Fruit fly (Drosophila melanogaster): ENCODE results near the gene CG14151.

The CG14151 gene

dm6 chr3L:10660744-10661589 lies 32.7 kb upstream of the CG14151 start, which contains the start of the genes CG32066 and CG8003 (continued):
- peak; percentile 36 for TF ChIP-seq CG6854 (GFP tag; optimal IDR thresholded peaks at IDR 0.05)
- peak; percentile 38; the same call in 1 of the 2 replicates for TF ChIP-seq ranshi (GFP tag; IDR thresholded peaks at IDR 0.05)
- no peak; the same call in 1 of the 2 replicates for TF ChIP-seq CG10321 (GFP tag; IDR thresholded peaks at IDR 0.05)
- peak; percentile 67; the same call in 2 of the 3 replicates for TF ChIP-seq HLH4C (GFP tag; IDR thresholded peaks at IDR 0.05; ENCODE audit: partially characterized antibody)
- TF ChIP-seq Adf1 (GFP tag; IDR thresholded peaks at IDR 0.05): no peak
- peak; percentile 8 for TF ChIP-seq mirr (GFP tag; optimal IDR thresholded peaks at IDR 0.05)
- no peak for TF ChIP-seq gcm2 (GFP tag; optimal IDR thresholded peaks at IDR 0.05)
- peak; percentile 96 for TF ChIP-seq inv (GFP tag; IDR thresholded peaks at IDR 0.05; ENCODE audit: partially characterized antibody)
- no peak for TF ChIP-seq CG12155 (GFP tag; optimal IDR thresholded peaks at IDR 0.05)
- no peak for TF ChIP-seq Awh (GFP tag; IDR thresholded peaks at IDR 0.05)
- TF ChIP-seq CG17328 (GFP tag; IDR thresholded peaks at IDR 0.05): 0 out of 2 replicates have a peak, but pooled peaks have one; percentile 17
- TF ChIP-seq Hr39 (optimal IDR thresholded peaks at IDR 0.05): no peak
- TF ChIP-seq sna (GFP tag; IDR thresholded peaks at IDR 0.05; ENCODE audit: partially characterized antibody): peak; percentile 85
- peak; percentile 39 for TF ChIP-seq CG7839 (tag; optimal IDR thresholded peaks at IDR 0.05)
- TF ChIP-seq D19B (GFP tag; optimal IDR thresholded peaks at IDR 0.05): no peak
- TF ChIP-seq ken (GFP tag; IDR thresholded peaks at IDR 0.05): peak; percentile 28; the same call in 1 of the 3 replicates
- peak; percentile 96 for TF ChIP-seq Jarid2 (GFP tag; optimal IDR thresholded peaks at IDR 0.05)
- no peak for TF ChIP-seq Blimp-1 (GFP tag; optimal IDR thresholded peaks at IDR 0.05)
- TF ChIP-seq CG13296 (GFP tag; optimal IDR thresholded peaks at IDR 0.05): peak; percentile 34
- no peak for TF ChIP-seq al (GFP tag; IDR thresholded peaks at IDR 0.05)
- TF ChIP-seq CG8089 (GFP tag; optimal IDR thresholded peaks at IDR 0.05): no peak
- peak; percentile 9 for TF ChIP-seq HLH54F (GFP tag; optimal IDR thresholded peaks at IDR 0.05)
- TF ChIP-seq Ets97D (GFP tag; optimal IDR thresholded peaks at IDR 0.05): peak; percentile 5
- peak; percentile 40 for TF ChIP-seq CG9727 (GFP tag; optimal IDR thresholded peaks at IDR 0.05)
- peak; percentile 22 for TF ChIP-seq Ssrp (tag; optimal IDR thresholded peaks at IDR 0.05)
- TF ChIP-seq CG9876 (GFP tag; optimal IDR thresholded peaks at IDR 0.05): no peak
- TF ChIP-seq eve (GFP tag; optimal IDR thresholded peaks at IDR 0.05): peak in 1 of 2 experiments; percentile 70
- peak; percentile 14; the same call in 1 of the 2 replicates for TF ChIP-seq Ada2b (GFP tag; IDR thresholded peaks at IDR 0.05)
- TF ChIP-seq slp2 (GFP tag; optimal IDR thresholded peaks at IDR 0.05): peak; percentile 20
- TF ChIP-seq Bteb2 (GFP tag; optimal IDR thresholded peaks at IDR 0.05): no peak
- TF ChIP-seq CG32532 (GFP tag; IDR thresholded peaks at IDR 0.05): peak; percentile 51; the same call in 1 of the 2 replicates
- no peak for TF ChIP-seq NK7.1 (GFP tag; optimal IDR thresholded peaks at IDR 0.05)
- peak; percentile 28 for TF ChIP-seq CG12942 (GFP tag; optimal IDR thresholded peaks at IDR 0.05)
- no peak for TF ChIP-seq Camta (GFP tag; optimal IDR thresholded peaks at IDR 0.05)
- TF ChIP-seq CG18262 (tag; optimal IDR thresholded peaks at IDR 0.05): peak; percentile 55
- no peak for TF ChIP-seq hkb (optimal IDR thresholded peaks at IDR 0.05)
- TF ChIP-seq hkb (GFP tag; IDR thresholded peaks at IDR 0.05): 0 out of 2 replicates have a peak, but pooled peaks have one; percentile 35
- peak; percentile 47; the same call in 1 of the 2 replicates for TF ChIP-seq bowl (GFP tag; IDR thresholded peaks at IDR 0.05)
- TF ChIP-seq Sin3A (optimal IDR thresholded peaks at IDR 0.05): no peak
- no peak for TF ChIP-seq CG13123 (GFP tag; optimal IDR thresholded peaks at IDR 0.05)
- TF ChIP-seq Optix (GFP tag; IDR thresholded peaks at IDR 0.05): peak; percentile 29; the same call in 1 of the 3 replicates
- peak; percentile 76 for TF ChIP-seq sd (tag; optimal IDR thresholded peaks at IDR 0.05)
- peak; percentile 87 for TF ChIP-seq CG10267 (tag; optimal IDR thresholded peaks at IDR 0.05)
- peak; percentile 40 for TF ChIP-seq Hr3 (GFP tag; optimal IDR thresholded peaks at IDR 0.05)
- peak; percentile 77 for TF ChIP-seq NFAT (GFP tag; IDR thresholded peaks at IDR 0.05)
- TF ChIP-seq btn (GFP tag; optimal IDR thresholded peaks at IDR 0.05): no peak
- peak; percentile 91 for TF ChIP-seq Scr (GFP tag; IDR thresholded peaks at IDR 0.05; ENCODE audit: partially characterized antibody)
- 0 out of 2 replicates have a peak, but pooled peaks have one; percentile 35 for TF ChIP-seq Ptx1 (GFP tag; IDR thresholded peaks at IDR 0.05)
- TF ChIP-seq Asciz (GFP tag; optimal IDR thresholded peaks at IDR 0.05): peak; percentile 9
- no peak for TF ChIP-seq Nf-YA (GFP tag; IDR thresholded peaks at IDR 0.05)
